Fruit fly (Drosophila melanogaster): ENCODE data around the gene side-II.

Gene side-II

DNA sequence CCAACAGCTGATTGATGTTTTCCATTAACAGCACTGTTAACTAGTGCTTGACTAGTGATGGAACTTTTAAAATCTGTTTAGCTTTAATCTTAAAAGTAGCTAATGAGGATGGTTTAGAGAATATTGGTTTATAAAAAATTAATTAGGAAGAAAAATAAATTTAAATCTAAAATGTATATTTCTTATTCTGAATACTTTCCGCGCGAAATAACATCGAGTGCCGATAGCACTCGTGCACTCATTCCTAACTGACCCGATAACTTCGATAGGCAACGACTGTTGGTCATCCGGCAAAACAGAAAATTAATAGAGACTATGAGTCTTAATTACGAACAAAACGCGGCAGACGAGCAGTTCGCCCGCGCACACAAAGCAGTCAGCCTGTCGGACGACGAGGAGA, 37.6 kb upstream of the side-II start, which contains the start of the genes THG and Rnmt:
THG (minus strand) TSS at position 22 of the 400 bp plus-strand sequence.
Rnmt (plus strand) TSS at position 237 of the 400 bp plus-strand sequence.
- peak; percentile 72 for TF ChIP-seq Sox14 (GFP tag; optimal IDR thresholded peaks at IDR 0.05)
- peak; percentile 52 for TF ChIP-seq Sox15 (GFP tag; optimal IDR thresholded peaks at IDR 0.05)
- peak; percentile 63 for TF ChIP-seq Ets96B (tag; optimal IDR thresholded peaks at IDR 0.05)
- peak; percentile 74 for TF ChIP-seq acj6 (GFP tag; optimal IDR thresholded peaks at IDR 0.05)
- peak; percentile 66 for TF ChIP-seq CG15336 (GFP tag; IDR thresholded peaks at IDR 0.05)
- TF ChIP-seq spab (GFP tag; optimal IDR thresholded peaks at IDR 0.05): no peak
- no peak for TF ChIP-seq Met (GFP tag; optimal IDR thresholded peaks at IDR 0.05)
- TF ChIP-seq CG6792 (GFP tag; optimal IDR thresholded peaks at IDR 0.05): peak; percentile 69
- peak; percentile 73 for TF ChIP-seq CG6163 (GFP tag; IDR thresholded peaks at IDR 0.05)
- TF ChIP-seq Eip78C (GFP tag): peak; percentile 88
- no peak for TF ChIP-seq CG6808 (GFP tag; optimal IDR thresholded peaks at IDR 0.05)
- TF ChIP-seq CG11762 (GFP tag; optimal IDR thresholded peaks at IDR 0.05; ENCODE audit: insufficient read depth): no peak
- no peak for TF ChIP-seq ss (GFP tag; optimal IDR thresholded peaks at IDR 0.05)
- no peak for TF ChIP-seq Blimp-1 (GFP tag; optimal IDR thresholded peaks at IDR 0.05)
- TF ChIP-seq Lpt (GFP tag; optimal IDR thresholded peaks at IDR 0.05): no peak
- no peak for TF ChIP-seq fkh (GFP tag; optimal IDR thresholded peaks at IDR 0.05)
- no peak for TF ChIP-seq Hr38 (GFP tag; optimal IDR thresholded peaks at IDR 0.05)
- peak; percentile 77 for TF ChIP-seq pdm3 (GFP tag; optimal IDR thresholded peaks at IDR 0.05)
- TF ChIP-seq Ets21C (GFP tag; optimal IDR thresholded peaks at IDR 0.05): peak; percentile 60
- TF ChIP-seq dsx (GFP tag; optimal IDR thresholded peaks at IDR 0.05; ENCODE audit: poor library complexity, severe bottlenecking): no peak
- no peak for TF ChIP-seq CG4318 (GFP tag; optimal IDR thresholded peaks at IDR 0.05)
- TF ChIP-seq fd85E (GFP tag; optimal IDR thresholded peaks at IDR 0.05): no peak
- no peak for TF ChIP-seq CG9139 (GFP tag; optimal IDR thresholded peaks at IDR 0.05)
- TF ChIP-seq dac (GFP tag; optimal IDR thresholded peaks at IDR 0.05): peak; percentile 6
- TF ChIP-seq CG7368 (GFP tag; optimal IDR thresholded peaks at IDR 0.05): peak; percentile 26
- TF ChIP-seq CG10631 (GFP tag; optimal IDR thresholded peaks at IDR 0.05): peak; percentile 84
- TF ChIP-seq achi (GFP tag; optimal IDR thresholded peaks at IDR 0.05): peak; percentile 78
- peak; percentile 70 for TF ChIP-seq CG3032 (tag; optimal IDR thresholded peaks at IDR 0.05)
- TF ChIP-seq CG3919 (GFP tag; optimal IDR thresholded peaks at IDR 0.05): no peak
- TF ChIP-seq vri (GFP tag; optimal IDR thresholded peaks at IDR 0.05): no peak
- peak; percentile 14 to 63 for TF ChIP-seq salr (GFP tag; optimal IDR thresholded peaks at IDR 0.05)
- TF ChIP-seq CG8119 (GFP tag; IDR thresholded peaks at IDR 0.05): no peak; the same call in 2 of the 3 replicates
- peak; percentile 79 for TF ChIP-seq Smox (GFP tag; optimal IDR thresholded peaks at IDR 0.05)
- TF ChIP-seq topi (GFP tag; optimal IDR thresholded peaks at IDR 0.05): peak; percentile 67
- peak; percentile 82 for TF ChIP-seq Eip75B (GFP tag; optimal IDR thresholded peaks at IDR 0.05)
- TF ChIP-seq CG31627 (GFP tag; optimal IDR thresholded peaks at IDR 0.05): peak; percentile 72
- peak; percentile 58 for TF ChIP-seq CG8632 (GFP tag; optimal IDR thresholded peaks at IDR 0.05)
- TF ChIP-seq net (GFP tag; optimal IDR thresholded peaks at IDR 0.05): peak; percentile 61
- TF ChIP-seq Hr4 (GFP tag; optimal IDR thresholded peaks at IDR 0.05): peak; percentile 75
- peak; percentile 19 for TF ChIP-seq CG11902 (GFP tag; optimal IDR thresholded peaks at IDR 0.05)
- TF ChIP-seq CG16779 (tag; optimal IDR thresholded peaks at IDR 0.05): no peak
- TF ChIP-seq CG6854 (GFP tag; optimal IDR thresholded peaks at IDR 0.05): no peak
- no peak for TF ChIP-seq CG6276 (GFP tag; optimal IDR thresholded peaks at IDR 0.05)
- TF ChIP-seq eg (GFP tag; IDR thresholded peaks at IDR 0.05): peak; percentile 78; the same call in 2 of the 3 replicates
- peak; percentile 59 for TF ChIP-seq Hr39 (GFP tag; optimal IDR thresholded peaks at IDR 0.05)
- TF ChIP-seq cyc (GFP tag; optimal IDR thresholded peaks at IDR 0.05): peak; percentile 71
- TF ChIP-seq CG1621 (tag; optimal IDR thresholded peaks at IDR 0.05): peak; percentile 40
- TF ChIP-seq Sox102F (GFP tag; optimal IDR thresholded peaks at IDR 0.05): no peak
- TF ChIP-seq OdsH (GFP tag; optimal IDR thresholded peaks at IDR 0.05): peak; percentile 79
- no peak for TF ChIP-seq CG32006 (GFP tag; optimal IDR thresholded peaks at IDR 0.05)
- peak; percentile 58 for TF ChIP-seq CG11294 (GFP tag; IDR thresholded peaks at IDR 0.05)
- no peak for TF ChIP-seq svp (GFP tag)
- peak; percentile 29 for TF ChIP-seq CG8319 (GFP tag; optimal IDR thresholded peaks at IDR 0.05)

Data from whole organism, prepupa.